Fruit fly (Drosophila melanogaster): ENCODE data around the gene CG32720.

CG32720 gene

dm6 chrX:7519812-7520211 is 16.9 kb downstream of the CG32720 start:
- TF ChIP-seq CG17801 (GFP tag; optimal IDR thresholded peaks at IDR 0.05; ENCODE audit: partially characterized antibody): no peak

- no peak for TF ChIP-seq CG17801 (GFP tag; optimal IDR thresholded peaks at IDR 0.05; ENCODE audit: partially characterized antibody)
These were observed 24.0 kb downstream of the CG32720 start for dm6 chrX:7512769-7513168.

DNA sequence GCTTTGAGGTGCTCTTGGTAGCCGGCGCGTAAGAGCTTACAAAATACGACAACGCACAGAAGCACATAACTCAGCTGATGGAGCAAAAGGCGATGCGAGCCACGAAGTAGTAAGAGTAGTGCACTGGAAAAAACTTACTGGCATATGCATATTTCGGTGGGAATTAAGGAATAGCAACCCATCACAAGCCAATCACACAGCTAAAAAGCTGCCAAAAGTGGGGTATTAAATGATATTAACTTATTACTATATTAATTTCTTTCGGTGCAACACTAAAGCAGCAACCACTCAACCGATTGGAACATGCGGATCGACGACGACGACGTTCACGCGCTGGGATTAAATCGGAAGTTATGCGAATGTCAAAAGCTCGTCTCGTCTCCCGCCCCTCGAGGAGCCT is 45.8 kb downstream of the CG32720 start:
- no peak for TF ChIP-seq CG17801 (GFP tag; optimal IDR thresholded peaks at IDR 0.05; ENCODE audit: partially characterized antibody)

- TF ChIP-seq CG17801 (GFP tag; optimal IDR thresholded peaks at IDR 0.05; ENCODE audit: partially characterized antibody): no peak
These were observed 48.5 kb downstream of the CG32720 start for dm6 chrX:7488254-7488653.

- TF ChIP-seq CG17801 (GFP tag; optimal IDR thresholded peaks at IDR 0.05; ENCODE audit: partially characterized antibody): no peak
These were observed 50.5 kb downstream of the CG32720 start for dm6 chrX:7486294-7486693.
